Fruit fly (Drosophila melanogaster) whole organism, prepupa: ENCODE data around the gene CG12438.

Source experiments
- Blimp-1 ChIP-seq: fragments of 200-800 bp; sonication (Bioruptor generic); optimal IDR thresholded peaks from 3 replicates; lab custom pipeline; 2017; ENCODE audit warnings: missing biosample characterization, missing genetic modification characterization, mild to moderate bottlenecking, moderate library complexity, missing genetic modification reagents
- CG10631 ChIP-seq: fragments of 200-800 bp; sonication (Bioruptor generic); optimal IDR thresholded peaks from 2 replicates; lab custom pipeline; 2016; ENCODE audit warnings: missing biosample characterization, missing genetic modification characterization
- CG11294 ChIP-seq: fragments of 200-800 bp; sonication (Bioruptor generic); IDR thresholded peaks from 2 replicates; pipeline ENCODE4 v1.3.6; 2022; ENCODE audit warnings: missing biosample characterization, missing genetic modification characterization
- CG11762 ChIP-seq: fragments of 200-800 bp; sonication (Bioruptor generic); optimal IDR thresholded peaks from 3 replicates; lab custom pipeline; 2016; ENCODE audit warnings: missing biosample characterization, missing genetic modification characterization; ENCODE audit not compliant: insufficient read depth
- CG15336 ChIP-seq: fragments of 200-800 bp; sonication (Bioruptor generic); IDR thresholded peaks from 2 replicates; pipeline ENCODE4 v1.3.6; 2022; ENCODE audit warnings: missing biosample characterization, missing genetic modification characterization
- CG1621 ChIP-seq: fragments of 200-800 bp; sonication (Bioruptor generic); optimal IDR thresholded peaks from 3 replicates; lab custom pipeline; 2018; ENCODE audit warnings: missing biosample characterization, mild to moderate bottlenecking, missing genetic modification characterization
- CG16779 ChIP-seq: fragments of 200-800 bp; sonication (Bioruptor generic); optimal IDR thresholded peaks from 3 replicates; lab custom pipeline; 2017; ENCODE audit warnings: missing biosample characterization, mild to moderate bottlenecking, missing genetic modification characterization
- CG31627 ChIP-seq: fragments of 200-800 bp; sonication (Bioruptor generic); optimal IDR thresholded peaks from 3 replicates; lab custom pipeline; 2016; ENCODE audit warnings: missing biosample characterization, missing genetic modification characterization
- CG32006 ChIP-seq: fragments of 200-800 bp; sonication (Bioruptor generic); optimal IDR thresholded peaks from 3 replicates; lab custom pipeline; 2017; ENCODE audit warnings: missing biosample characterization, mild to moderate bottlenecking, missing genetic modification characterization
- CG34406 ChIP-seq: fragments of 200-800 bp; sonication (Bioruptor generic); optimal IDR thresholded peaks from 3 replicates; lab custom pipeline; 2016; ENCODE audit warnings: missing biosample characterization, missing genetic modification characterization
- CG6163 ChIP-seq: fragments of 200-800 bp; sonication (Bioruptor generic); IDR thresholded peaks from 3 replicates; pipeline ENCODE4 v1.3.6; 2022; ENCODE audit warnings: missing biosample characterization, missing genetic modification characterization
- CG6276 ChIP-seq: fragments of 200-800 bp; sonication (Bioruptor generic); optimal IDR thresholded peaks from 2 replicates; lab custom pipeline; 2017; ENCODE audit warnings: missing biosample characterization, mild to moderate bottlenecking, missing genetic modification characterization
- CG6808 ChIP-seq: fragments of 200-800 bp; sonication (Bioruptor generic); optimal IDR thresholded peaks from 3 replicates; lab custom pipeline; 2017; ENCODE audit warnings: missing biosample characterization, missing genetic modification characterization, mild to moderate bottlenecking, moderate library complexity, missing genetic modification reagents
- CG6854 ChIP-seq: fragments of 200-800 bp; sonication (Bioruptor generic); optimal IDR thresholded peaks from 2 replicates; lab custom pipeline; 2017; ENCODE audit warnings: missing biosample characterization, mild to moderate bottlenecking, missing genetic modification characterization
- CG7368 ChIP-seq: fragments of 200-800 bp; sonication (Bioruptor generic); optimal IDR thresholded peaks from 3 replicates; lab custom pipeline; 2016; ENCODE audit warnings: missing biosample characterization, missing genetic modification characterization
- CG8119 ChIP-seq: fragments of 200-800 bp; sonication (Bioruptor generic); IDR thresholded peaks from 3 replicates; pipeline ENCODE4 v1.3.6; 2022; ENCODE audit warnings: missing biosample characterization, missing genetic modification characterization
- CG8319 ChIP-seq: fragments of 200-800 bp; sonication (Bioruptor generic); optimal IDR thresholded peaks from 3 replicates; lab custom pipeline; 2016; ENCODE audit warnings: missing biosample characterization, missing genetic modification characterization
- CG8632 ChIP-seq: fragments of 200-800 bp; sonication (Bioruptor generic); optimal IDR thresholded peaks from 3 replicates; lab custom pipeline; 2016; ENCODE audit warnings: missing biosample characterization, missing genetic modification characterization
- CG9139 ChIP-seq: fragments of 200-800 bp; sonication (Bioruptor generic); optimal IDR thresholded peaks from 3 replicates; lab custom pipeline; 2017; ENCODE audit warnings: missing biosample characterization, mild to moderate bottlenecking, missing genetic modification characterization
- Eip75B ChIP-seq: fragments of 200-800 bp; sonication (Bioruptor generic); optimal IDR thresholded peaks from 3 replicates; lab custom pipeline; 2016; ENCODE audit warnings: missing biosample characterization, missing genetic modification characterization
- Eip78C ChIP-seq: fragments of 200-800 bp; sonication (Bioruptor generic); peaks from one replicate; lab custom pipeline; 2016; ENCODE audit warnings: missing biosample characterization, missing genetic modification characterization
- Eip93F ChIP-seq: fragments of 200-800 bp; sonication (Bioruptor generic); optimal IDR thresholded peaks from 2 replicates; lab custom pipeline; 2016; ENCODE audit warnings: missing biosample characterization, mild to moderate bottlenecking, missing genetic modification characterization
- Ets21C ChIP-seq: fragments of 200-800 bp; sonication (Bioruptor generic); optimal IDR thresholded peaks from 3 replicates; lab custom pipeline; 2016; ENCODE audit warnings: missing biosample characterization, missing genetic modification characterization
- Ets96B ChIP-seq: fragments of 200-800 bp; optimal IDR thresholded peaks from 2 replicates; lab custom pipeline; 2019; ENCODE audit warnings: missing biosample characterization, mild to moderate bottlenecking, missing genetic modification characterization, moderate library complexity
- Gug ChIP-seq: fragments of 200-800 bp; sonication (Bioruptor generic); IDR thresholded peaks from 2 replicates; pipeline ENCODE4 v1.3.6; 2022; ENCODE audit warnings: missing biosample characterization, missing genetic modification characterization
- Hr38 ChIP-seq: sonication (Bioruptor generic); optimal IDR thresholded peaks from 2 replicates; lab custom pipeline; 2016; ENCODE audit warnings: missing biosample characterization, missing genetic modification characterization
- Hr39 ChIP-seq: fragments of 200-800 bp; sonication (Bioruptor generic); optimal IDR thresholded peaks from 2 replicates; lab custom pipeline; 2016; ENCODE audit warnings: missing biosample characterization, missing genetic modification characterization
- Hr4 ChIP-seq: fragments of 200-800 bp; sonication (Bioruptor generic); optimal IDR thresholded peaks from 3 replicates; lab custom pipeline; 2016; ENCODE audit warnings: missing biosample characterization, missing genetic modification characterization
- Lpt ChIP-seq: fragments of 200-800 bp; sonication (Bioruptor generic); optimal IDR thresholded peaks from 3 replicates; lab custom pipeline; 2016; ENCODE audit warnings: missing biosample characterization, missing genetic modification characterization
- Met ChIP-seq: fragments of 200-800 bp; sonication (Bioruptor generic); optimal IDR thresholded peaks from 3 replicates; lab custom pipeline; 2016; ENCODE audit warnings: missing biosample characterization, missing genetic modification characterization
- Sox102F ChIP-seq: fragments of 200-800 bp; sonication (Bioruptor generic); optimal IDR thresholded peaks from 2 replicates; lab custom pipeline; 2016; ENCODE audit warnings: missing biosample characterization, mild to moderate bottlenecking, missing genetic modification characterization
- Sox15 ChIP-seq: fragments of 200-800 bp; sonication (Bioruptor generic); optimal IDR thresholded peaks from 3 replicates; lab custom pipeline; 2016; ENCODE audit warnings: missing biosample characterization, missing genetic modification characterization
- acj6 ChIP-seq: fragments of 200-800 bp; sonication (Bioruptor generic); optimal IDR thresholded peaks from 3 replicates; lab custom pipeline; 2016; ENCODE audit warnings: missing biosample characterization, missing genetic modification characterization
- cyc ChIP-seq: fragments of 200-800 bp; sonication (Bioruptor generic); optimal IDR thresholded peaks from 3 replicates; lab custom pipeline; 2016; ENCODE audit warnings: missing biosample characterization, missing genetic modification characterization
- dac ChIP-seq: fragments of 200-800 bp; sonication (Bioruptor generic); optimal IDR thresholded peaks from 2 replicates; lab custom pipeline; 2017; ENCODE audit warnings: missing biosample characterization, mild to moderate bottlenecking, missing genetic modification characterization
- eg ChIP-seq: fragments of 200-800 bp; sonication (Bioruptor generic); IDR thresholded peaks from 3 replicates; pipeline ENCODE4 v1.3.6; 2022; ENCODE audit warnings: missing biosample characterization, missing genetic modification characterization
- fd85E ChIP-seq: fragments of 200-800 bp; sonication (Bioruptor generic); optimal IDR thresholded peaks from 3 replicates; lab custom pipeline; 2016; ENCODE audit warnings: missing biosample characterization, missing genetic modification characterization
- fkh ChIP-seq: fragments of 200-800 bp; sonication (Bioruptor generic); optimal IDR thresholded peaks from 3 replicates; lab custom pipeline; 2017; ENCODE audit warnings: missing biosample characterization, mild to moderate bottlenecking, missing genetic modification characterization, moderate library complexity
- net ChIP-seq: fragments of 200-800 bp; sonication (Bioruptor generic); optimal IDR thresholded peaks from 3 replicates; lab custom pipeline; 2016; ENCODE audit warnings: missing biosample characterization, missing genetic modification characterization
- pdm3 ChIP-seq: fragments of 200-800 bp; sonication (Bioruptor generic); optimal IDR thresholded peaks from 3 replicates; lab custom pipeline; 2016; ENCODE audit warnings: missing biosample characterization, missing genetic modification characterization
- salr ChIP-seq, 2 experiments: fragments of 200-800 bp; sonication (Bioruptor generic); optimal IDR thresholded peaks; 3 replicates each; lab custom pipeline; 2016 to 2018; ENCODE audit warnings: missing biosample characterization in 2 of 2, missing genetic modification characterization in 2 of 2, mild to moderate bottlenecking in 1 of 2
- spab ChIP-seq: fragments of 200-800 bp; sonication (Bioruptor generic); optimal IDR thresholded peaks from 2 replicates; lab custom pipeline; 2017; ENCODE audit warnings: missing biosample characterization, mild to moderate bottlenecking, missing genetic modification characterization, missing genetic modification reagents
- ss ChIP-seq, 2 experiments: fragments of 200-800 bp; sonication (Bioruptor generic); optimal IDR thresholded peaks; 2 replicates in 1 of 2; 3 replicates in 1 of 2; lab custom pipeline; 2017 to 2018; ENCODE audit warnings: mild to moderate bottlenecking in 2 of 2, missing biosample characterization in 2 of 2, missing genetic modification characterization in 2 of 2, moderate library complexity in 1 of 2
- svp ChIP-seq: fragments of 200-800 bp; sonication (Bioruptor generic); peaks from one replicate; lab custom pipeline; 2016; ENCODE audit warnings: missing biosample characterization, missing genetic modification characterization
- vri ChIP-seq: fragments of 200-800 bp; sonication (Bioruptor generic); optimal IDR thresholded peaks from 3 replicates; lab custom pipeline; 2016; ENCODE audit warnings: missing biosample characterization, mild to moderate bottlenecking, missing genetic modification characterization

The CG12438 gene

DNA sequence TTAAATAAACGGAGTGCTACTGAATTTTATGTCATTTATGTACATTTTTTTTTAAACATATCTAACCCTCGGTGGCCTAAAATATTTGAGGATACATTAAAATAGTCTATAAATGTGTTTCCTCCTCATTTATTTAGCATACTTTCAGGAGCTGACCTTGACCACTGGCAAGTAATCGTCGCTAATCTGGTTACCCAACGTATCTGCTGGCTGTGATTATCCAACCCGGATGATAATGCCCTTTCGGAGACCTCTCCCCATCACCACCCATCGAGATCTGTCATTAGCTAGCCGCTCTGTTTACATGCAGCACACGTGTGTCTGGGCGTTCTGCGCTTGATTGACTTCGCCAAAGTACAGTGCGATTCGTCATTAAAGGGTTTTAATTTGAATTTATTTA, 44.6 kb upstream of the CG12438 start:
- TF ChIP-seq CG8319 (GFP tag; lab: Kevin White, UChicago) (no peak), fkh (GFP tag; lab: Kevin White, UChicago) (peak; percentile 33), svp (peak; percentile 75), CG8632 (GFP tag; lab: Kevin White, UChicago) (no peak), Gug (GFP tag; lab: Robert Waterston, UW) (no peak)

DNA sequence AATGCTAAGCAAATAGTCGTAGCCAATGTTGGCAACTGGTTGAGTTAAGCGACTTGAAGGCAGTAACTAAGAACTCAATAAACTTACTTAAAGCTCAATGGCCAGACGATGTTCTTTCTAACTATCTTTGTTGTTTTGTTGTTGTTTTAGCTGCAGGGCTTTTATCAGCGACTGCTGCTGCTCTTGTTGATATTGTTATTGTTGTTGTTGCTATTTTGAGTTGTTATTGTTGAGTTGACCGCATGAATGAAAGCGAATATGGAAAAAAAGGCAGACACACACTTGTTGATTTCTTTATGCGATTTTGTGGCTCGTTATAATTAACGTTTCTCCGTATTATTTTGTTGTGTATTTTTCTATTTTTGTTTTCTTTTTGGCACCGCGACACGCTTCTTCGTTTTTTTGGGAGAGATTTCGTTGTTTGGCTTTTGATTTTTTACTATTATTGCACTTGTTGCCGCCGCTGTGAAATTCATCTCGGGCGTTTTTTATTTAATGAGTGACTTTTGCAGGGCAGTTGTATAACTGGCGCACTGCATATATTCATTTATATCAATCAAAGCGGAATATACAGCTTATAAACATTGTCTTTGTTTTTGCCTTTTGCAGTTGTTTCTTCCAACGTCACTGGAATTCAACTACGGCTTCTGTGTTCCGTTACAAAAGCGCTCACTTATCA, 43.5 kb upstream of the CG12438 start:
- TF ChIP-seq Sox102F: no peak
- no peak for TF ChIP-seq net (GFP tag; lab: Kevin White, UChicago)
- 0 out of 3 replicates have a peak, but pooled peaks have one; percentile 22 for TF ChIP-seq eg (GFP tag; lab: Robert Waterston, UW)
- no peak for TF ChIP-seq CG11762 (GFP tag; lab: Kevin White, UChicago)
- no peak for TF ChIP-seq Ets21C (GFP tag; lab: Kevin White, UChicago)
- no peak for TF ChIP-seq vri (GFP tag; lab: Kevin White, UChicago)
- peak; percentile 26 for TF ChIP-seq svp
- peak; percentile 74 for TF ChIP-seq Eip78C (GFP tag; lab: Kevin White, UChicago)
- no peak for TF ChIP-seq Lpt (GFP tag; lab: Kevin White, UChicago)
- TF ChIP-seq spab (GFP tag; lab: Kevin White, UChicago): peak; percentile 10
- peak; percentile 17 for TF ChIP-seq CG6276

DNA sequence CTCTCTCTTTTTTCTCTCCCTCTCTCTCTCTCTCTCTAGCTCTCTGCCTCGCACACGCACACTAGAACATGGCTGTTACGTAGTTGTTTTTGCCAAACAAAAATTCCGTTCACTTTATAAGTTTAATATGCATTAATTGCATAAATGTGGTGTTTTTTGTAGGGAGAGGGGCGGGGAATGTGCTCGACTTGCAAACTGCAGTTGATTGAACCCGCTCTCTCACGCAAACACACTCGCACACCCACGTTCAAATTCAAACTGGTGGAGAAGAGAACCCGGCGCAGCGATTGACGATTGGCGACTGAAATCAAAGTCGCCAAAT, 43.0 kb upstream of the CG12438 start:
- peak; percentile 27 for TF ChIP-seq CG16779 (tag; lab: Kevin White, UChicago)
- no peak for TF ChIP-seq CG8632 (GFP tag; lab: Kevin White, UChicago)
- TF ChIP-seq acj6 (GFP tag; lab: Kevin White, UChicago): no peak
- no peak for TF ChIP-seq Hr39 (GFP tag; lab: Kevin White, UChicago)
- no peak for TF ChIP-seq CG11294 (GFP tag; lab: Robert Waterston, UW)
- peak; percentile 31 to 39 for TF ChIP-seq ss (GFP tag; optimal IDR thresholded peaks at IDR 0.05; lab: Kevin White, UChicago)
- 0 out of 3 replicates have a peak, but pooled peaks have one; percentile 43 for TF ChIP-seq CG8119 (GFP tag; lab: Robert Waterston, UW)
- no peak for TF ChIP-seq Sox15 (GFP tag; lab: Kevin White, UChicago)
- TF ChIP-seq Sox102F: no peak
- no peak for TF ChIP-seq CG15336 (GFP tag; lab: Robert Waterston, UW)
- no peak for TF ChIP-seq Eip75B
- TF ChIP-seq cyc: no peak
- no peak for TF ChIP-seq pdm3
- no peak for TF ChIP-seq CG7368
- peak; percentile 29 for TF ChIP-seq CG1621 (tag; lab: Kevin White, UChicago)
- no peak for TF ChIP-seq fd85E
- TF ChIP-seq CG9139: peak; percentile 17
- no peak for TF ChIP-seq salr (GFP tag; optimal IDR thresholded peaks at IDR 0.05; lab: Kevin White, UChicago)
- TF ChIP-seq Blimp-1: no peak
- TF ChIP-seq svp: no peak
- no peak for TF ChIP-seq CG31627 (GFP tag; lab: Kevin White, UChicago)
- TF ChIP-seq Eip93F (GFP tag; lab: Kevin White, UChicago): no peak
- TF ChIP-seq fkh (GFP tag; lab: Kevin White, UChicago): no peak
- TF ChIP-seq dac: no peak
- no peak for TF ChIP-seq net (GFP tag; lab: Kevin White, UChicago)
- TF ChIP-seq Gug (GFP tag; lab: Robert Waterston, UW): no peak
- TF ChIP-seq CG34406 (GFP tag; lab: Kevin White, UChicago): no peak
- TF ChIP-seq CG11762 (GFP tag; lab: Kevin White, UChicago): no peak
- TF ChIP-seq spab (GFP tag; lab: Kevin White, UChicago): no peak
- TF ChIP-seq CG6276: no peak
- no peak for TF ChIP-seq CG8319 (GFP tag; lab: Kevin White, UChicago)
- TF ChIP-seq CG10631 (GFP tag; lab: Kevin White, UChicago): no peak
- TF ChIP-seq CG6808 (GFP tag; lab: Kevin White, UChicago): no peak
- TF ChIP-seq Ets96B (tag; lab: Kevin White, UChicago): no peak
- TF ChIP-seq Ets21C (GFP tag; lab: Kevin White, UChicago): no peak
- TF ChIP-seq Hr4: no peak
- no peak for TF ChIP-seq eg (GFP tag; lab: Robert Waterston, UW)
- no peak for TF ChIP-seq Hr38
- no peak for TF ChIP-seq Met (GFP tag; lab: Kevin White, UChicago)
- peak; percentile 48 for TF ChIP-seq CG6854
- TF ChIP-seq vri (GFP tag; lab: Kevin White, UChicago): peak; percentile 92
- TF ChIP-seq CG32006 (GFP tag; lab: Kevin White, UChicago): no peak
- TF ChIP-seq CG6163 (GFP tag; lab: Robert Waterston, UW): no peak
- no peak for TF ChIP-seq Eip78C (GFP tag; lab: Kevin White, UChicago)
